Worm (Caenorhabditis elegans) whole organism, L3 larva: ENCODE results near the gene ufbp-1.

Experiments
- aly-2 ChIP-seq: fragments of 150-350 bp; optimal IDR thresholded peaks from 2 replicates; lab custom pipeline; 2014; ENCODE audit warnings: missing biosample characterization, missing genetic modification characterization
- ceh-82 ChIP-seq: fragments of 150-350 bp; optimal IDR thresholded peaks from 2 replicates; lab custom pipeline; 2014; ENCODE audit warnings: missing biosample characterization, missing genetic modification characterization
- lin-39 ChIP-seq: fragments of 150-350 bp; optimal IDR thresholded peaks from 2 replicates; lab custom pipeline; 2018; ENCODE audit warnings: missing biosample characterization, missing genetic modification reagents, missing genetic modification characterization
- mdl-1 ChIP-seq: fragments of 150-350 bp; optimal IDR thresholded peaks from 2 replicates; lab custom pipeline; 2014; ENCODE audit warnings: missing biosample characterization, missing genetic modification characterization
- nhr-237 ChIP-seq: fragments of 150-350 bp; optimal IDR thresholded peaks from 2 replicates; lab custom pipeline; 2014; ENCODE audit warnings: missing biosample characterization, missing genetic modification characterization
- nhr-25 ChIP-seq: sonication (generic microtip); optimal IDR thresholded peaks from 2 replicates; lab custom pipeline; 2017; ENCODE audit warnings: missing biosample characterization, missing genetic modification characterization
- nhr-77 ChIP-seq: fragments of 150-350 bp; optimal IDR thresholded peaks from 2 replicates; lab custom pipeline; 2014; ENCODE audit warnings: missing biosample characterization, missing genetic modification characterization
- sea-2 ChIP-seq: fragments of 150-350 bp; sonication (generic microtip); optimal IDR thresholded peaks from 4 replicates; lab custom pipeline; 2014; ENCODE audit warnings: missing biosample characterization, missing genetic modification reagents, missing genetic modification characterization
- unc-39 ChIP-seq: sonication (generic microtip); optimal IDR thresholded peaks from 4 replicates; lab custom pipeline; 2017; ENCODE audit warnings: missing biosample characterization, missing genetic modification characterization

DNA sequence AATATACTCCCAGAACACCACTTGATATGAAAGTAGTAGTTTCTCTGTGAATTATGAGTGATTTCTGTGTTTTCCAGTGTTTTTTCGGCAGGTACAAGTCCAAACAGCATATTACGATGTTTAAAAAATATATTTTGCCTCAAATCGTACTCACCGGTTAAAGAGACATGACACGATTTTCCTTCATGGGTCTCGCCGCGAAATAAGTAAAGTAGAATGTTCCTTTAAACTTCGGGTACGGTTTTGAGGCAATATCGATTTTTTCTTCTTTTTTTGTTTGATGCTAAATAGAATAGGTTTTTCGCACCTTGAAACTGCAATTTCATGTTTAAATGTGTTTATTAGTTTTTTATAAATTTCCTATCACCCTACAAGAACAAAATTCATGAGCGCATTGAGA, 48.5 kb upstream of the ufbp-1 start:
- TF ChIP-seq nhr-77 (tag; lab: Kevin White, UChicago) (no peak), mdl-1 (tag; lab: Kevin White, UChicago) (no peak), ceh-82 (tag; lab: Kevin White, UChicago) (no peak), unc-39 (tag; lab: Kevin White, UChicago) (no peak), sea-2 (GFP tag; lab: Kevin White, UChicago) (no peak), lin-39 (tag; lab: Kevin White, UChicago) (no peak), nhr-237 (tag; lab: Kevin White, UChicago) (no peak), nhr-25 (tag; lab: Kevin White, UChicago) (no peak), aly-2 (no peak)
